Fruit fly (Drosophila melanogaster): Measurements from ENCODE around the gene CG15824.

CG15824 gene

dm6 chr2L:856690-857488 lies 28.1 kb downstream of the CG15824 start (continued):
- TF ChIP-seq CG12236 (GFP tag; optimal IDR thresholded peaks at IDR 0.05) (peak; percentile 12), Dfd (GFP tag; optimal IDR thresholded peaks at IDR 0.05) (no peak), Jarid2 (GFP tag; optimal IDR thresholded peaks at IDR 0.05) (peak; percentile 58), fu2 (GFP tag; optimal IDR thresholded peaks at IDR 0.05) (peak; percentile 22), CG13894 (tag; optimal IDR thresholded peaks at IDR 0.05) (no peak), CG11696 (GFP tag; IDR thresholded peaks at IDR 0.05) (peak; percentile 97), HHEX (GFP tag; optimal IDR thresholded peaks at IDR 0.05) (peak; percentile 82), h (optimal IDR thresholded peaks at IDR 0.05) (no peak), twi (tag; optimal IDR thresholded peaks at IDR 0.05) (peak; percentile 34), Myb (GFP tag; optimal IDR thresholded peaks at IDR 0.05) (peak; percentile 50), grn (GFP tag; optimal IDR thresholded peaks at IDR 0.05) (peak; percentile 31), NK7.1 (GFP tag; optimal IDR thresholded peaks at IDR 0.05) (no peak), CG9609 (GFP tag; optimal IDR thresholded peaks at IDR 0.05) (peak; percentile 63), CG17829 (tag; optimal IDR thresholded peaks at IDR 0.05) (peak; percentile 77), CG2199 (GFP tag; IDR thresholded peaks at IDR 0.05) (peak; percentile 83; the same call in 1 of the 3 replicates), dm (GFP tag; optimal IDR thresholded peaks at IDR 0.05) (peak; percentile 35), CG13624 (GFP tag; optimal IDR thresholded peaks at IDR 0.05) (peak; percentile 51), Lim3 (GFP tag; IDR thresholded peaks at IDR 0.05) (peak; percentile 36; the same call in 1 of the 2 replicates), danr (GFP tag; IDR thresholded peaks at IDR 0.05) (peak; percentile 78; the same call in 1 of the 2 replicates), Adf1 (GFP tag; IDR thresholded peaks at IDR 0.05) (no peak), CG11456 (GFP tag; IDR thresholded peaks at IDR 0.05) (peak; percentile 76), repo (GFP tag; optimal IDR thresholded peaks at IDR 0.05) (peak; percentile 45), Hmx (GFP tag; optimal IDR thresholded peaks at IDR 0.05) (no peak), CG30020 (tag; optimal IDR thresholded peaks at IDR 0.05) (peak; percentile 9), CG7556 (GFP tag; optimal IDR thresholded peaks at IDR 0.05) (peak; percentile 64), CG17802 (tag; optimal IDR thresholded peaks at IDR 0.05) (peak; percentile 37), CG7963 (GFP tag; IDR thresholded peaks at IDR 0.05; ENCODE audit: partially characterized antibody) (no peak), CG9817 (tag; optimal IDR thresholded peaks at IDR 0.05) (peak; percentile 23), Hr3 (GFP tag; optimal IDR thresholded peaks at IDR 0.05) (peak; percentile 61), Six4 (GFP tag; optimal IDR thresholded peaks at IDR 0.05) (peak; percentile 62), Elba2 (GFP tag; optimal IDR thresholded peaks at IDR 0.05) (no peak), CG2712 (tag; optimal IDR thresholded peaks at IDR 0.05) (peak; percentile 87), CG8478 (optimal IDR thresholded peaks at IDR 0.05) (no peak), CG43689 (GFP tag; IDR thresholded peaks at IDR 0.05) (peak; percentile 53; the same call in 1 of the 2 replicates), CG4854 (GFP tag; optimal IDR thresholded peaks at IDR 0.05) (peak; percentile 28), CG10543 (GFP tag; optimal IDR thresholded peaks at IDR 0.05) (peak; percentile 17), tx (GFP tag; optimal IDR thresholded peaks at IDR 0.05) (peak; percentile 46), CG12104 (GFP tag; optimal IDR thresholded peaks at IDR 0.05) (peak; percentile 3), HLH54F (GFP tag; optimal IDR thresholded peaks at IDR 0.05) (peak; percentile 38), Doc2 (GFP tag; IDR thresholded peaks at IDR 0.05) (no peak), gem (tag; optimal IDR thresholded peaks at IDR 0.05) (peak; percentile 83), ci (GFP tag; IDR thresholded peaks at IDR 0.05) (peak; percentile 95), vnd (GFP tag; IDR thresholded peaks at IDR 0.05; ENCODE audit: partially characterized antibody) (no peak), CG10565 (GFP tag; optimal IDR thresholded peaks at IDR 0.05) (peak; percentile 12), CG4282 (GFP tag; optimal IDR thresholded peaks at IDR 0.05) (no peak), HmgD (GFP tag; optimal IDR thresholded peaks at IDR 0.05) (peak; percentile 23), dmrt11E (tag; optimal IDR thresholded peaks at IDR 0.05) (peak; percentile 77), CG6689 (GFP tag; IDR thresholded peaks at IDR 0.05) (peak; percentile 88), CG4617 (GFP tag; optimal IDR thresholded peaks at IDR 0.05; ENCODE audit: borderline replicate concordance) (peak; percentile 31), CG30403 (GFP tag; optimal IDR thresholded peaks at IDR 0.05) (peak; percentile 72)
